Fruit fly (Drosophila melanogaster) whole organism, embryonic: ENCODE results near the gene fz4.

ENCODE experiments used
- Antp ChIP-seq: fragments of 200-800 bp; sonication (Bioruptor generic); optimal IDR thresholded peaks from 3 replicates; lab custom pipeline; 2016; ENCODE audit warnings: missing biosample characterization, missing genetic modification characterization
- Bgb ChIP-seq: fragments of 200-800 bp; sonication (Bioruptor generic); IDR thresholded peaks from 2 replicates; pipeline ENCODE4 v1.3.6; 2022; ENCODE audit warnings: missing biosample characterization, missing genetic modification characterization; ENCODE audit not compliant: partially characterized antibody
- CG10267 ChIP-seq: fragments of 200-800 bp; sonication (Bioruptor generic); optimal IDR thresholded peaks from 2 replicates; lab custom pipeline; 2018; ENCODE audit warnings: missing biosample characterization, mild to moderate bottlenecking, missing genetic modification characterization, moderate library complexity
- CG12659 ChIP-seq: fragments of 200-800 bp; sonication (Bioruptor generic); optimal IDR thresholded peaks from 3 replicates; lab custom pipeline; 2017; ENCODE audit warnings: mild to moderate bottlenecking, missing biosample characterization, missing genetic modification reagents, missing genetic modification characterization
- CG12769 ChIP-seq: fragments of 200-800 bp; sonication (Bioruptor generic); optimal IDR thresholded peaks from 2 replicates; lab custom pipeline; 2019; ENCODE audit warnings: missing biosample characterization, mild to moderate bottlenecking, missing genetic modification characterization, moderate library complexity
- CG14860 ChIP-seq: fragments of 200-800 bp; sonication (Bioruptor generic); IDR thresholded peaks from 3 replicates; pipeline ENCODE4 v1.3.6; 2022; ENCODE audit warnings: missing biosample characterization, missing genetic modification characterization; ENCODE audit not compliant: partially characterized antibody
- CG15514 ChIP-seq: fragments of 200-800 bp; sonication (Bioruptor generic); optimal IDR thresholded peaks from 3 replicates; lab custom pipeline; 2017; ENCODE audit warnings: missing biosample characterization, missing genetic modification characterization, mild to moderate bottlenecking, moderate library complexity, missing genetic modification reagents
- CG17612 ChIP-seq: fragments of 200-800 bp; sonication (Bioruptor generic); IDR thresholded peaks from 2 replicates; pipeline ENCODE4 v1.3.6; 2022; ENCODE audit warnings: missing biosample characterization, missing genetic modification characterization
- CG17829 ChIP-seq: fragments of 200-800 bp; optimal IDR thresholded peaks from 2 replicates; lab custom pipeline; 2019; ENCODE audit warnings: missing biosample characterization, mild to moderate bottlenecking, missing genetic modification characterization, moderate library complexity
- CG2202 ChIP-seq: fragments of 200-800 bp; sonication (Bioruptor generic); optimal IDR thresholded peaks from 2 replicates; lab custom pipeline; 2018; ENCODE audit warnings: missing biosample characterization, mild to moderate bottlenecking, missing genetic modification characterization
- CG34422 ChIP-seq: fragments of 200-800 bp; sonication (Bioruptor generic); IDR thresholded peaks from 3 replicates; pipeline ENCODE4 v1.3.6; 2022; ENCODE audit warnings: missing biosample characterization, missing genetic modification characterization
- CG4707 ChIP-seq: fragments of 200-800 bp; sonication (Bioruptor generic); optimal IDR thresholded peaks from 2 replicates; lab custom pipeline; 2018; ENCODE audit warnings: missing biosample characterization, mild to moderate bottlenecking, missing genetic modification characterization, moderate library complexity
- CG6272 ChIP-seq: fragments of 200-800 bp; sonication (Bioruptor generic); IDR thresholded peaks from 2 replicates; pipeline ENCODE4 v1.3.6; 2022; ENCODE audit warnings: missing biosample characterization, missing genetic modification characterization
- CG6791 ChIP-seq: fragments of 200-800 bp; sonication (Bioruptor generic); IDR thresholded peaks from 3 replicates; pipeline ENCODE4 v1.3.6; 2022; ENCODE audit warnings: missing biosample characterization, missing genetic modification characterization; ENCODE audit not compliant: partially characterized antibody
- CG7963 ChIP-seq: fragments of 200-800 bp; sonication (Bioruptor generic); IDR thresholded peaks from 3 replicates; pipeline ENCODE4 v1.3.6; 2022; ENCODE audit warnings: missing biosample characterization, missing genetic modification characterization; ENCODE audit not compliant: partially characterized antibody
- CG9437 ChIP-seq: fragments of 200-800 bp; sonication (Bioruptor generic); optimal IDR thresholded peaks from 2 replicates; lab custom pipeline; 2018; ENCODE audit warnings: missing biosample characterization, mild to moderate bottlenecking, missing genetic modification characterization
- CG9932 ChIP-seq: fragments of 200-800 bp; sonication (Bioruptor generic); IDR thresholded peaks from 2 replicates; pipeline ENCODE4 v1.3.6; 2022; ENCODE audit warnings: missing biosample characterization, missing genetic modification characterization
- Dbx ChIP-seq: fragments of 200-800 bp; sonication (Bioruptor generic); IDR thresholded peaks from 3 replicates; pipeline ENCODE4 v1.3.6; 2022; ENCODE audit warnings: missing biosample characterization, missing genetic modification characterization
- Dip3 ChIP-seq: fragments of 200-800 bp; sonication (Bioruptor generic); optimal IDR thresholded peaks from 3 replicates; lab custom pipeline; 2016; ENCODE audit warnings: missing biosample characterization, missing genetic modification characterization
- Dp ChIP-seq: fragments of 200-800 bp; sonication (Bioruptor generic); optimal IDR thresholded peaks from 2 replicates; lab custom pipeline; 2018; ENCODE audit warnings: missing biosample characterization, mild to moderate bottlenecking, missing genetic modification characterization, moderate library complexity
- Dref ChIP-seq: fragments of 200-800 bp; sonication (Bioruptor generic); IDR thresholded peaks from 2 replicates; pipeline ENCODE4 v1.3.6; 2022; ENCODE audit warnings: missing biosample characterization, missing genetic modification characterization
- Lhr ChIP-seq: fragments of 200-800 bp; sonication (Bioruptor generic); optimal IDR thresholded peaks from 3 replicates; lab custom pipeline; 2017; ENCODE audit warnings: mild to moderate bottlenecking, missing biosample characterization, missing genetic modification reagents, missing genetic modification characterization
- Med ChIP-seq: fragments of 200-800 bp; sonication (Bioruptor generic); peaks from one replicate; lab custom pipeline; 2016; ENCODE audit warnings: missing biosample characterization, missing genetic modification characterization, mild to moderate bottlenecking, inconsistent platforms, moderate library complexity
- Pdp1 ChIP-seq, 2 experiments: fragments of 200-800 bp; sonication (Bioruptor generic); optimal IDR thresholded peaks; 3 replicates each; lab custom pipeline; 2016; ENCODE audit warnings: missing biosample characterization in 2 of 2, missing genetic modification characterization in 2 of 2, mild to moderate bottlenecking in 1 of 2, moderate library complexity in 1 of 2
- Rx ChIP-seq: fragments of 200-800 bp; sonication (Bioruptor generic); IDR thresholded peaks from 2 replicates; pipeline ENCODE4 v1.3.6; 2022; ENCODE audit warnings: missing biosample characterization, missing genetic modification characterization
- Stat92E ChIP-seq, 3 experiments: fragments of >200 bp in 2 of 3; fragments of 200-800 bp in 1 of 3; sonication (Bioruptor generic) in 1 of 3; optimal IDR thresholded peaks; 2 replicates each; lab custom pipeline; 2017 to 2019; ENCODE audit warnings: missing biosample characterization in 3 of 3, missing genetic modification characterization in 3 of 3, mild to moderate bottlenecking in 1 of 3, moderate library complexity in 1 of 3
- Trl ChIP-seq, 3 experiments: fragments of >200 bp in 2 of 3; fragments of 200-800 bp in 1 of 3; sonication (Bioruptor generic) in 1 of 3; optimal IDR thresholded peaks; 2 replicates in 1 of 3; 3 replicates in 2 of 3; lab custom pipeline; 2016 to 2017; ENCODE audit warnings: missing biosample characterization in 1 of 3, missing genetic modification characterization in 1 of 3
- crp ChIP-seq, 2 experiments: fragments of 200-800 bp; sonication (Bioruptor generic); optimal IDR thresholded peaks; 2 replicates in 1 of 2; 3 replicates in 1 of 2; lab custom pipeline; 2017; ENCODE audit warnings: missing biosample characterization in 2 of 2, missing genetic modification characterization in 2 of 2, mild to moderate bottlenecking in 1 of 2, moderate library complexity in 1 of 2
- dmrt11E ChIP-seq: fragments of 200-800 bp; sonication (Bioruptor generic); optimal IDR thresholded peaks from 3 replicates; lab custom pipeline; 2018; ENCODE audit warnings: missing biosample characterization, mild to moderate bottlenecking, missing genetic modification characterization, moderate library complexity
- ftz-f1 ChIP-seq: fragments of 200-800 bp; sonication (Bioruptor generic); optimal IDR thresholded peaks from 2 replicates; lab custom pipeline; 2016; ENCODE audit warnings: missing biosample characterization, missing genetic modification characterization
- gfzf ChIP-seq: fragments of 200-800 bp; sonication (Bioruptor generic); optimal IDR thresholded peaks from 2 replicates; lab custom pipeline; 2016; ENCODE audit warnings: missing biosample characterization, mild to moderate bottlenecking, missing genetic modification characterization, moderate library complexity
- mld ChIP-seq: fragments of 200-800 bp; sonication (Bioruptor generic); IDR thresholded peaks from 3 replicates; pipeline ENCODE4 v1.3.6; 2022; ENCODE audit warnings: missing biosample characterization, missing genetic modification characterization; ENCODE audit not compliant: partially characterized antibody
- rib ChIP-seq: fragments of 200-800 bp; sonication (Bioruptor generic); IDR thresholded peaks from 2 replicates; pipeline ENCODE4 v1.3.6; 2022; ENCODE audit warnings: missing biosample characterization, missing genetic modification characterization
- scrt ChIP-seq: fragments of 200-800 bp; sonication (Bioruptor generic); optimal IDR thresholded peaks from 2 replicates; lab custom pipeline; 2018; ENCODE audit warnings: missing biosample characterization, mild to moderate bottlenecking, missing genetic modification characterization, moderate library complexity
- sug ChIP-seq: fragments of 200-800 bp; optimal IDR thresholded peaks from 2 replicates; lab custom pipeline; 2019; ENCODE audit warnings: missing biosample characterization, mild to moderate bottlenecking, missing genetic modification characterization, moderate library complexity
- unc-4 ChIP-seq: fragments of 200-800 bp; sonication (Bioruptor generic); IDR thresholded peaks from 2 replicates; pipeline ENCODE4 v1.3.6; 2022; ENCODE audit warnings: missing biosample characterization, missing genetic modification characterization; ENCODE audit not compliant: partially characterized antibody
- vnd ChIP-seq: fragments of 200-800 bp; sonication (Bioruptor generic); IDR thresholded peaks from 3 replicates; pipeline ENCODE4 v1.3.6; 2022; ENCODE audit warnings: missing biosample characterization, missing genetic modification characterization; ENCODE audit not compliant: partially characterized antibody
- yki ChIP-seq: fragments of >200 bp; optimal IDR thresholded peaks from 3 replicates; lab custom pipeline; 2018

Gene fz4

dm6 chrX:7109793-7110606 lies at the start of gene fz4 (continued):
- TF ChIP-seq rib (GFP tag; lab: Robert Waterston, UW) = no peak
- TF ChIP-seq gfzf (GFP tag; lab: Kevin White, UChicago) = peak; percentile 63
- peak; percentile 88 for TF ChIP-seq Dref
- peak; percentile 60 for TF ChIP-seq CG12659 (GFP tag; lab: Kevin White, UChicago)
- TF ChIP-seq scrt (GFP tag; lab: Kevin White, UChicago) = peak; percentile 38
- no peak for TF ChIP-seq CG6272 (GFP tag; lab: Robert Waterston, UW)
- TF ChIP-seq unc-4 (GFP tag; lab: Robert Waterston, UW) = peak; percentile 80
- no peak for TF ChIP-seq Stat92E (GFP tag; optimal IDR thresholded peaks at IDR 0.05; lab: Kevin White, UChicago)
- no peak for TF ChIP-seq dmrt11E (tag; lab: Kevin White, UChicago)
- TF ChIP-seq Bgb (GFP tag; lab: Robert Waterston, UW) = peak; percentile 90
- TF ChIP-seq CG9437 (GFP tag; lab: Kevin White, UChicago) = peak; percentile 63
- TF ChIP-seq Antp (GFP tag; lab: Kevin White, UChicago) = no peak
- TF ChIP-seq CG2202 (tag; lab: Kevin White, UChicago) = no peak
- peak; percentile 1 for TF ChIP-seq CG17829
- TF ChIP-seq Trl (optimal IDR thresholded peaks at IDR 0.05; lab: Kevin White, UChicago) = peak in 1 of 2 experiments; percentile 19
- no peak for TF ChIP-seq Trl (GFP tag; optimal IDR thresholded peaks at IDR 0.05; lab: Kevin White, UChicago)
- peak; percentile 63 for TF ChIP-seq Med (GFP tag; lab: Kevin White, UChicago)
- peak; percentile 52 for TF ChIP-seq CG9932 (GFP tag; lab: Robert Waterston, UW)
- TF ChIP-seq mld (GFP tag; lab: Robert Waterston, UW) = peak; percentile 69; the same call in 1 of the 3 replicates
- peak; percentile 60 for TF ChIP-seq CG15514 (GFP tag; lab: Kevin White, UChicago)
- no peak for TF ChIP-seq Dip3 (GFP tag; lab: Kevin White, UChicago)
- TF ChIP-seq vnd (GFP tag; lab: Robert Waterston, UW) = peak; percentile 58
- peak; percentile 88 for TF ChIP-seq Dp (GFP tag; lab: Kevin White, UChicago)
- no peak; the same call in 2 of the 3 replicates for TF ChIP-seq CG34422 (GFP tag; lab: Robert Waterston, UW)
- no peak for TF ChIP-seq CG4707 (GFP tag; lab: Kevin White, UChicago)
- TF ChIP-seq CG14860 (GFP tag; lab: Robert Waterston, UW) = peak; percentile 67
- peak; percentile 91 for TF ChIP-seq CG12769 (tag; lab: Kevin White, UChicago)
- TF ChIP-seq crp (GFP tag; optimal IDR thresholded peaks at IDR 0.05; lab: Kevin White, UChicago) = no peak
- TF ChIP-seq sug (tag; lab: Kevin White, UChicago) = peak; percentile 16
- no peak for TF ChIP-seq CG17612 (GFP tag; lab: Robert Waterston, UW)
- TF ChIP-seq CG6791 (GFP tag; lab: Robert Waterston, UW) = peak; percentile 81
- peak; percentile 72 for TF ChIP-seq CG7963 (GFP tag; lab: Robert Waterston, UW)
- TF ChIP-seq Pdp1 (GFP tag; optimal IDR thresholded peaks at IDR 0.05; lab: Kevin White, UChicago) = peak in 1 of 2 experiments; percentile 43
- no peak for TF ChIP-seq Rx (GFP tag; lab: Robert Waterston, UW)
- peak; percentile 61 for TF ChIP-seq ftz-f1 (GFP tag; lab: Kevin White, UChicago)
- peak; percentile 37 for TF ChIP-seq CG10267 (tag; lab: Kevin White, UChicago)
- no peak for TF ChIP-seq yki (lab: Kevin White, UChicago)
- no peak for TF ChIP-seq Dbx (GFP tag; lab: Robert Waterston, UW)
- peak; percentile 55 for TF ChIP-seq Lhr (GFP tag; lab: Kevin White, UChicago)
